Fruit fly (Drosophila melanogaster): ENCODE measurements around the gene CG45075.

CG45075 gene

DNA sequence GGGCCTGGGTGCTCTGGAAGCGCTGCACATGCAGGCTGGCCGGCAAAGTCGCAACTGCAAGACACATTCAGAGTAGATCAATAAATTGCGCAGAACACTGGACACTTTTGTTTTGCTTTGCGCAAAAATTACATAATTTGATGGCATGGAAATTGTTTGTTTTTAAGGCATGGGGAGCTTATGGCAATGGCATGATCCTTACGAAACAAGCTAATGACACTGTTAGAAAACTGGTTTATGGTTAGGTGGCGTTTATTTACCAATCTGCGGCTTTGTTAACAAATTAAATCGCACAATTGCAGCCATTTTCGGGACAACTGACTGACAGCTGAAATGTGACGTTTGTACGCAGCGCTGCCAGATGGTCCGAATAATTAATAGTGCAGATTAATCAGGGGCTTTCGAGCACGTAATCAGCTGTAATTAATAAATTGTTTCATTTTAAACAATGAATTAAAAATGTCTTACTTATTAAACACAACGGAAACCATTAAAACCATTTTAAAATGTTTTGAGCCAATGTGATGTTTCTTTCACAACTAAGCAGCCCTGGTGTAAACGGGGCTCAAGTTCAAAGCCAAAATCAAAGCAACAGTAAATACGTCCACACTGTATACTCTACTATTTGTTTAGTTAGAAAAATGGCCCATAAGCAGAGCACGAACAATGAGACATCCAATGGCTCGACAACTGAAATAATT, 28.7 kb upstream of the CG45075 start, which contains the start of the genes ND-51 and CG13994 (continued):
- TF ChIP-seq CG9215 (GFP tag; IDR thresholded peaks at IDR 0.05) (peak; percentile 75), aop (GFP tag; IDR thresholded peaks at IDR 0.05) (0 out of 2 replicates have a peak, but pooled peaks have one; percentile 25), chinmo (GFP tag; IDR thresholded peaks at IDR 0.05; ENCODE audit: partially characterized antibody) (no peak), CG12236 (GFP tag; optimal IDR thresholded peaks at IDR 0.05) (peak; percentile 51), ato (GFP tag; IDR thresholded peaks at IDR 0.05; ENCODE audit: partially characterized antibody) (no peak), CG16815 (GFP tag; optimal IDR thresholded peaks at IDR 0.05) (peak; percentile 54), cad (GFP tag; optimal IDR thresholded peaks at IDR 0.05) (no peak), MTF-1 (GFP tag; optimal IDR thresholded peaks at IDR 0.05; ENCODE audit: borderline replicate concordance) (peak; percentile 1), slbo (GFP tag; IDR thresholded peaks at IDR 0.05) (peak; percentile 89), lilli (GFP tag; optimal IDR thresholded peaks at IDR 0.05) (peak; percentile 93), tgo (GFP tag; IDR thresholded peaks at IDR 0.05) (peak; percentile 85), shn (GFP tag; optimal IDR thresholded peaks at IDR 0.05) (peak; percentile 76), Ada2b (GFP tag; IDR thresholded peaks at IDR 0.05) (peak; percentile 85), br (optimal IDR thresholded peaks at IDR 0.05) (no peak), grau (tag; optimal IDR thresholded peaks at IDR 0.05) (peak; percentile 84), croc (GFP tag; conservative IDR thresholded peaks at IDR 0.05) (peak; percentile 69), CG10462 (GFP tag; optimal IDR thresholded peaks at IDR 0.05) (peak; percentile 28), CG4707 (GFP tag; optimal IDR thresholded peaks at IDR 0.05) (no peak), nmo (GFP tag; optimal IDR thresholded peaks at IDR 0.05) (peak; percentile 89), Atf3 (GFP tag; optimal IDR thresholded peaks at IDR 0.05) (peak; percentile 52), hbn (GFP tag; IDR thresholded peaks at IDR 0.05; ENCODE audit: partially characterized antibody) (no peak), CG1603 (tag; optimal IDR thresholded peaks at IDR 0.05) (peak; percentile 85), ATbp (GFP tag; optimal IDR thresholded peaks at IDR 0.05) (no peak), CG10543 (GFP tag; optimal IDR thresholded peaks at IDR 0.05) (peak; percentile 88), jigr1 (GFP tag; IDR thresholded peaks at IDR 0.05) (peak; percentile 34; the same call in 1 of the 3 replicates), Xbp1 (GFP tag; optimal IDR thresholded peaks at IDR 0.05) (peak; percentile 91), CG4730 (GFP tag; IDR thresholded peaks at IDR 0.05) (peak; percentile 73), cas (GFP tag; IDR thresholded peaks at IDR 0.05) (peak; percentile 80), CG18599 (GFP tag; optimal IDR thresholded peaks at IDR 0.05) (peak; percentile 86), Stat92E (GFP tag; optimal IDR thresholded peaks at IDR 0.05) (peak in 1 of 3 experiments; percentile 34), cwo (GFP tag; optimal IDR thresholded peaks at IDR 0.05) (peak; percentile 70), crp (GFP tag; optimal IDR thresholded peaks at IDR 0.05) (peak; percentile 40 to 86), CG32532 (GFP tag; IDR thresholded peaks at IDR 0.05) (peak; percentile 87), CG2889 (GFP tag; IDR thresholded peaks at IDR 0.05) (peak; percentile 83), CG10147 (GFP tag; optimal IDR thresholded peaks at IDR 0.05) (peak; percentile 77), CG8359 (GFP tag; optimal IDR thresholded peaks at IDR 0.05; ENCODE audit: borderline replicate concordance) (peak; percentile 11), CG3163 (GFP tag; optimal IDR thresholded peaks at IDR 0.05) (peak; percentile 68), rib (GFP tag; IDR thresholded peaks at IDR 0.05) (peak; percentile 56; the same call in 1 of the 2 replicates), trh (GFP tag; optimal IDR thresholded peaks at IDR 0.05) (peak; percentile 54), Lpt (GFP tag; optimal IDR thresholded peaks at IDR 0.05) (no peak), Med (GFP tag) (peak; percentile 98), CG3995 (GFP tag; optimal IDR thresholded peaks at IDR 0.05) (peak; percentile 46), CG42726 (GFP tag; IDR thresholded peaks at IDR 0.05; ENCODE audit: partially characterized antibody) (no peak), twi (tag; optimal IDR thresholded peaks at IDR 0.05) (peak; percentile 63), Nf-YA (GFP tag; IDR thresholded peaks at IDR 0.05) (0 out of 2 replicates have a peak, but pooled peaks have one; percentile 45), vfl (GFP tag; optimal IDR thresholded peaks at IDR 0.05) (peak; percentile 69), otp (GFP tag; IDR thresholded peaks at IDR 0.05) (peak; percentile 69; the same call in 2 of the 3 replicates), Deaf1 (tag; optimal IDR thresholded peaks at IDR 0.05) (no peak), Dfd (GFP tag; optimal IDR thresholded peaks at IDR 0.05) (no peak)

Measured in whole organism, embryonic.